Worm (Caenorhabditis elegans) whole organism, L2 larva: Measurements from ENCODE around the gene zim-2.

Experiments used
- C34F6.9 ChIP-seq: fragments of 150-350 bp; optimal IDR thresholded peaks from 2 replicates; lab custom pipeline; 2014; ENCODE audit warnings: missing biosample characterization, missing genetic modification characterization
- F13H6.1 ChIP-seq: sonication (generic microtip); optimal IDR thresholded peaks from 2 replicates; lab custom pipeline; 2016; ENCODE audit warnings: missing genetic modification characterization, missing compliant biosample characterization
- Y55F3AM.14 ChIP-seq: fragments of 200-800 bp; sonication (Bioruptor generic); optimal IDR thresholded peaks from 2 replicates; lab custom pipeline; 2018; ENCODE audit warnings: mild to moderate bottlenecking, missing genetic modification characterization, missing compliant biosample characterization
- alr-1 ChIP-seq: fragments of 150-350 bp; optimal IDR thresholded peaks from 2 replicates; lab custom pipeline; 2014; ENCODE audit warnings: missing biosample characterization, missing genetic modification characterization
- aly-2 ChIP-seq: fragments of 150-350 bp; optimal IDR thresholded peaks from 2 replicates; lab custom pipeline; 2014; ENCODE audit warnings: missing biosample characterization, missing genetic modification characterization
- ama-1 ChIP-seq: fragments of 150-350 bp; optimal IDR thresholded peaks from 2 replicates; lab custom pipeline; 2018; ENCODE audit warnings: inconsistent platforms
- blmp-1 ChIP-seq: sonication (generic microtip); optimal IDR thresholded peaks from 2 replicates; lab custom pipeline; 2017; ENCODE audit warnings: missing genetic modification characterization, mild to moderate bottlenecking, missing compliant biosample characterization, antibody characterized with exemption, moderate library complexity; ENCODE audit not compliant: insufficient read depth
- crh-2 ChIP-seq: sonication (generic microtip); optimal IDR thresholded peaks from 2 replicates; lab custom pipeline; 2017; ENCODE audit warnings: missing biosample characterization, missing genetic modification characterization
- dmd-4 ChIP-seq: sonication (generic microtip); optimal IDR thresholded peaks from 2 replicates; lab custom pipeline; 2017; ENCODE audit warnings: missing biosample characterization, missing genetic modification characterization
- elt-3 ChIP-seq: sonication (generic microtip); optimal IDR thresholded peaks from 2 replicates; lab custom pipeline; 2017; ENCODE audit warnings: missing biosample characterization, missing genetic modification characterization
- fos-1 ChIP-seq: fragments of 150-350 bp; optimal IDR thresholded peaks from 2 replicates; lab custom pipeline; 2014; ENCODE audit warnings: missing biosample characterization, missing genetic modification characterization
- gmeb-1 ChIP-seq: fragments of 150-350 bp; optimal IDR thresholded peaks from 2 replicates; lab custom pipeline; 2014; ENCODE audit warnings: missing biosample characterization, missing genetic modification characterization
- lin-11 ChIP-seq: fragments of 150-350 bp; sonication (generic microtip); optimal IDR thresholded peaks from 2 replicates; lab custom pipeline; 2014; ENCODE audit warnings: missing biosample characterization, missing genetic modification characterization, inconsistent platforms, mixed read lengths
- lin-13 ChIP-seq: fragments of 150-350 bp; optimal IDR thresholded peaks from 2 replicates; lab custom pipeline; 2014; ENCODE audit warnings: missing biosample characterization, missing genetic modification reagents, missing genetic modification characterization
- lin-39 ChIP-seq: fragments of 150-350 bp; optimal IDR thresholded peaks from 2 replicates; lab custom pipeline; 2014; ENCODE audit warnings: missing biosample characterization, missing genetic modification reagents, missing genetic modification characterization
- lsy-2 ChIP-seq, 2 experiments: fragments of 150-350 bp in 1 of 2; sonication (generic microtip) in 1 of 2; optimal IDR thresholded peaks; 2 replicates each; lab custom pipeline; 2014 to 2017; ENCODE audit warnings: missing biosample characterization in 2 of 2, missing genetic modification characterization in 2 of 2
- mab-5 ChIP-seq: fragments of 150-350 bp; optimal IDR thresholded peaks from 2 replicates; lab custom pipeline; 2014; ENCODE audit warnings: missing biosample characterization, missing genetic modification characterization
- mbf-1 ChIP-seq: sonication (generic microtip); optimal IDR thresholded peaks from 2 replicates; lab custom pipeline; 2017; ENCODE audit warnings: missing biosample characterization, missing genetic modification characterization
- mdl-1 ChIP-seq, 2 experiments: fragments of 150-350 bp in 1 of 2; sonication (generic microtip) in 1 of 2; optimal IDR thresholded peaks; 2 replicates each; lab custom pipeline; 2017; ENCODE audit warnings: missing biosample characterization in 2 of 2, missing genetic modification characterization in 2 of 2
- nhr-10 ChIP-seq: sonication (generic microtip); optimal IDR thresholded peaks from 2 replicates; lab custom pipeline; 2017; ENCODE audit warnings: missing biosample characterization, missing genetic modification characterization
- nhr-12 ChIP-seq: fragments of 150-350 bp; optimal IDR thresholded peaks from 2 replicates; lab custom pipeline; 2014; ENCODE audit warnings: missing biosample characterization, missing genetic modification characterization
- nhr-129 ChIP-seq: fragments of 150-350 bp; optimal IDR thresholded peaks from 2 replicates; lab custom pipeline; 2014; ENCODE audit warnings: missing biosample characterization, missing genetic modification characterization
- nhr-21 ChIP-seq: fragments of 150-350 bp; optimal IDR thresholded peaks from 2 replicates; lab custom pipeline; 2014; ENCODE audit warnings: missing biosample characterization, missing genetic modification characterization
- nhr-23 ChIP-seq: fragments of 150-350 bp; optimal IDR thresholded peaks from 2 replicates; lab custom pipeline; 2014; ENCODE audit warnings: missing biosample characterization, missing genetic modification reagents, missing genetic modification characterization
- nhr-25 ChIP-seq: fragments of 150-350 bp; sonication (generic microtip); optimal IDR thresholded peaks from 3 replicates; lab custom pipeline; 2014; ENCODE audit warnings: missing biosample characterization, missing genetic modification characterization
- nhr-6 ChIP-seq: fragments of 150-350 bp; optimal IDR thresholded peaks from 2 replicates; lab custom pipeline; 2014; ENCODE audit warnings: missing biosample characterization, missing genetic modification characterization
- nhr-77 ChIP-seq: fragments of 150-350 bp; optimal IDR thresholded peaks from 2 replicates; lab custom pipeline; 2014; ENCODE audit warnings: missing biosample characterization, missing genetic modification characterization
- peb-1 ChIP-seq: fragments of 150-350 bp; optimal IDR thresholded peaks from 2 replicates; lab custom pipeline; 2014; ENCODE audit warnings: missing biosample characterization, missing genetic modification characterization
- sem-4 ChIP-seq: fragments of 150-350 bp; optimal IDR thresholded peaks from 2 replicates; lab custom pipeline; 2014; ENCODE audit warnings: missing biosample characterization, missing genetic modification reagents, missing genetic modification characterization
- sma-3 ChIP-seq: sonication (generic microtip); optimal IDR thresholded peaks from 2 replicates; lab custom pipeline; 2016; ENCODE audit warnings: missing genetic modification reagents, missing genetic modification characterization, missing compliant biosample characterization
- sma-9 ChIP-seq, 2 experiments: fragments of 150-350 bp in 1 of 2; sonication (generic microtip) in 1 of 2; optimal IDR thresholded peaks; 2 replicates each; lab custom pipeline; 2014 to 2016; ENCODE audit warnings: missing genetic modification characterization in 2 of 2, mild to moderate bottlenecking in 1 of 2, missing biosample characterization in 1 of 2, missing compliant biosample characterization in 1 of 2, missing genetic modification reagents in 1 of 2, moderate library complexity in 1 of 2
- snpc-4 ChIP-seq: fragments of 150-350 bp; optimal IDR thresholded peaks from 2 replicates; lab custom pipeline; 2014; ENCODE audit warnings: missing biosample characterization, missing genetic modification characterization
- unc-55 ChIP-seq: fragments of 150-350 bp; sonication (generic microtip); optimal IDR thresholded peaks from 3 replicates; lab custom pipeline; 2014; ENCODE audit warnings: missing biosample characterization, missing genetic modification reagents, missing genetic modification characterization
- unc-62 ChIP-seq: fragments of 150-350 bp; optimal IDR thresholded peaks from 2 replicates; lab custom pipeline; 2014; ENCODE audit warnings: missing biosample characterization, missing genetic modification reagents, missing genetic modification characterization
- zag-1 ChIP-seq: fragments of 150-350 bp; optimal IDR thresholded peaks from 2 replicates; lab custom pipeline; 2014; ENCODE audit warnings: missing biosample characterization, missing genetic modification characterization
- ztf-4 ChIP-seq: fragments of 150-350 bp; optimal IDR thresholded peaks from 2 replicates; lab custom pipeline; 2014; ENCODE audit warnings: missing biosample characterization, missing genetic modification characterization

zim-2 gene

DNA sequence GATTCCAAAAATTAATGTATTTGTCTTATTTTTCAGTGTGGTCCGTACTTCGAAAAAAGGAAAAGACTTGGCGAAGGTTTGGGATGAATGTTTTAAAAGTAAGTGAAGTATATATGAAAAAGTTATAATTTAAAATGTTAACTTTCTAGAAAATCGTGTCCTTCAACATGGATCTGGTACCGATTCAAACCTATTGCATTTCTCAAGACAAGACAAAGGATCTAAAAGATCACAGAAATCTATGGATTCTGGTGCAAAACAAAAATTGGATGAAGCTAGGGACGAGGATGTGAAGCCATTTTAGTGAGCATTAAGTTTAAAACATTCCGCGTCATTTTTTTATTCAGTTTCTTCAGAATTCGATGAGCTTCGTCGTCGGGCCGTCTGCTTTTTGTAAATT is at the start of gene zim-2:
Gene zim-2, plus strand, starts transcription at position 301 of the 400 bp plus-strand sequence.
- TF ChIP-seq nhr-77 (tag; lab: Kevin White, UChicago) (no peak), sma-9 (GFP tag; optimal IDR thresholded peaks at IDR 0.05; lab: Kevin White, UChicago) (no peak), sma-9 (tag; optimal IDR thresholded peaks at IDR 0.05; lab: Kevin White, UChicago) (no peak), sem-4 (no peak), snpc-4 (tag; lab: Kevin White, UChicago) (no peak)

DNA sequence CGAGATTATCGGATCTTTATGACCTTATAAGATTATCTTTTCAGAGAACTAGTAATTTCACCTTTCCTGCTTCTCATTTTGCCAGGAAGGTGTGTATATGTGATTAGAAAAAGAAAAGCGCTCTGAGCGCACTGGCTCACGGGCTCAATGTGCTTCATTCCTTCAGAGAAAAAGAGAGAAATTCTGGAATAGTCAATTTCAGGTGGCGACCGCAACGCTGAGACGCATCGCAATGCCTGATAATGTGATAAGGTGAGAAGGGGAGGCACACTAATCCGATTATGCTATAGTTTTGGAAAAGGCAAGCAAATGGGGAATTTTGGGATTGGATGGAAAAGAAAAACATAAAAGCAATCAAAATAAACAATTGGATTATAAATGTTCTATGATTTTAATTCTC is 49.0 kb upstream of the zim-2 start:
- peak; percentile 15 for TF ChIP-seq lin-11
- no peak for TF ChIP-seq sma-3 (GFP tag; lab: Kevin White, UChicago)
- no peak for TF ChIP-seq peb-1 (tag; lab: Kevin White, UChicago)
- TF ChIP-seq nhr-6 (tag; lab: Kevin White, UChicago): no peak
- TF ChIP-seq aly-2: no peak
- no peak for TF ChIP-seq zag-1 (tag; lab: Kevin White, UChicago)
- TF ChIP-seq ama-1 (lab: Kevin White, UChicago): no peak
- TF ChIP-seq lin-39 (tag; lab: Kevin White, UChicago): no peak
- TF ChIP-seq fos-1: no peak
- no peak for TF ChIP-seq mbf-1
- no peak for TF ChIP-seq blmp-1 (tag; lab: Kevin White, UChicago)
- no peak for TF ChIP-seq alr-1 (tag; lab: Kevin White, UChicago)
- TF ChIP-seq dmd-4 (tag; lab: Kevin White, UChicago): no peak
- no peak for TF ChIP-seq nhr-23 (tag; lab: Kevin White, UChicago)
- TF ChIP-seq unc-62 (GFP tag; lab: Kevin White, UChicago): no peak
- no peak for TF ChIP-seq mab-5 (tag; lab: Kevin White, UChicago)
- no peak for TF ChIP-seq sem-4
- TF ChIP-seq sma-9 (GFP tag; optimal IDR thresholded peaks at IDR 0.05; lab: Kevin White, UChicago): peak; percentile 10
- TF ChIP-seq sma-9 (tag; optimal IDR thresholded peaks at IDR 0.05; lab: Kevin White, UChicago): no peak
- no peak for TF ChIP-seq Y55F3AM.14
- no peak for TF ChIP-seq nhr-77 (tag; lab: Kevin White, UChicago)
- TF ChIP-seq nhr-25 (tag; lab: Kevin White, UChicago): no peak
- TF ChIP-seq nhr-12 (tag; lab: Kevin White, UChicago): no peak
- TF ChIP-seq gmeb-1 (tag; lab: Kevin White, UChicago): peak; percentile 24
- TF ChIP-seq mdl-1 (tag; optimal IDR thresholded peaks at IDR 0.05; lab: Kevin White, UChicago): no peak
- TF ChIP-seq, all 48 proteins: peak for 3

DNA sequence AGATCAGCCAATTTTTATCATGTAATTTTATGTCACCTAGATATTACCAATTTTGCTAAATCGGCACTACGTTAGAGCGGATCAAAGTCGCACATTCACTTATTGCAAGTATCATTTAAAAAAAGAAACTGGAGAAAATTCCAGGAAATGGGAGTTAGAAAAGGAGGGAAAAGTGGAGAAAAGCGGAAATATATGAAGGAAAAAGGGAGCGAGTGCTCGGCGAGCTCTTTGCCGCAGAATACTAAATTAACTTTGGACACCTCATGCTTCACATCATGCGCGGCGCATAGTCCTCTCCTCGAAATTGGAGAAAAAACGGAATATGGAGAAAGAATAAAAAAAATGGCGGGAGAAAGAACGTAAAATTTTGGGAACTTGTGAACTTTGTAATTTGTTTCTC is 47.5 kb upstream of the zim-2 start:
- TF ChIP-seq F13H6.1: peak; percentile 1
- peak; percentile 46 for TF ChIP-seq unc-55 (GFP tag; lab: Kevin White, UChicago)
- peak; percentile 72 for TF ChIP-seq C34F6.9 (tag; lab: Kevin White, UChicago)
- peak; percentile 32 for TF ChIP-seq crh-2 (tag; lab: Kevin White, UChicago)
- peak; percentile 24 for TF ChIP-seq lin-13 (GFP tag; lab: Kevin White, UChicago)
- TF ChIP-seq sma-9 (GFP tag; optimal IDR thresholded peaks at IDR 0.05; lab: Kevin White, UChicago): peak; percentile 57
- no peak for TF ChIP-seq sma-9 (tag; optimal IDR thresholded peaks at IDR 0.05; lab: Kevin White, UChicago)
- TF ChIP-seq nhr-12 (tag; lab: Kevin White, UChicago): no peak
- TF ChIP-seq snpc-4 (tag; lab: Kevin White, UChicago): no peak
- no peak for TF ChIP-seq ama-1 (lab: Kevin White, UChicago)
- peak; percentile 19 for TF ChIP-seq zag-1 (tag; lab: Kevin White, UChicago)
- peak in 1 of 2 experiments; percentile 6 for TF ChIP-seq mdl-1 (tag; optimal IDR thresholded peaks at IDR 0.05; lab: Kevin White, UChicago)
- TF ChIP-seq nhr-21 (tag; lab: Kevin White, UChicago): no peak
- peak in 1 of 2 experiments; percentile 45 for TF ChIP-seq lsy-2 (tag; optimal IDR thresholded peaks at IDR 0.05; lab: Kevin White, UChicago)
- TF ChIP-seq nhr-10 (tag; lab: Kevin White, UChicago): no peak
- TF ChIP-seq nhr-129 (tag; lab: Kevin White, UChicago): peak; percentile 25
- TF ChIP-seq nhr-6 (tag; lab: Kevin White, UChicago): no peak
- no peak for TF ChIP-seq elt-3
- TF ChIP-seq alr-1 (tag; lab: Kevin White, UChicago): no peak

DNA sequence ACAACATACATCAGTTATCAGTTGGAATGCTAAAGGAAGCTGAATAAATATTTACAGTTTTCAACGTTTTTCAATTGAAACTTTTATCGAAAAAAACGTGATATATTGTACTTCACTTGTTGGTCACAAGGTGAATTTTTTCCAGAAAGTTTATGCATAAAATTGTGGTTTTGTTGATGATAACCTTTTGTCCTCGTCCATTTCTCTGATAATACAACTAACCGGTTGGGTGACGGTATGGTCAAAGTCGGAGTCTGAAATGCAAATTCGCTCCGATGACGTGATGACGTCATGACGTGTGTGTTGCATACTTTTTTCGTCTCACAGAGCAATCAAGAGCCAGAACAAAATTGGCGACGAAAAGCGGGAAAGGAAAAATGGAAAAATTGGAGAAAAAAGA is 43.6 kb upstream of the zim-2 start:
- peak; percentile 11 for TF ChIP-seq nhr-21 (tag; lab: Kevin White, UChicago)
- peak; percentile 62 for TF ChIP-seq gmeb-1 (tag; lab: Kevin White, UChicago)
- TF ChIP-seq crh-2 (tag; lab: Kevin White, UChicago): peak; percentile 70
- TF ChIP-seq unc-55 (GFP tag; lab: Kevin White, UChicago): peak; percentile 38
- TF ChIP-seq sma-3 (GFP tag; lab: Kevin White, UChicago): peak; percentile 33
- peak; percentile 14 for TF ChIP-seq ama-1 (lab: Kevin White, UChicago)
- TF ChIP-seq ztf-4 (tag; lab: Kevin White, UChicago): no peak
- TF ChIP-seq F13H6.1: peak; percentile 53
- no peak for TF ChIP-seq mab-5 (tag; lab: Kevin White, UChicago)
- peak; percentile 65 for TF ChIP-seq sma-9 (GFP tag; optimal IDR thresholded peaks at IDR 0.05; lab: Kevin White, UChicago)
- no peak for TF ChIP-seq sma-9 (tag; optimal IDR thresholded peaks at IDR 0.05; lab: Kevin White, UChicago)
- peak; percentile 39 for TF ChIP-seq nhr-129 (tag; lab: Kevin White, UChicago)
- peak; percentile 3 for TF ChIP-seq zag-1 (tag; lab: Kevin White, UChicago)
- TF ChIP-seq mbf-1: no peak
